Worm (Caenorhabditis elegans): ENCODE measurements around the gene T23E1.3.

Gene T23E1.3

ce11 chrIV:3160785-3161184 is 15.1 kb downstream of the T23E1.3 start (continued):
- no peak for TF ChIP-seq unc-130 (GFP tag; optimal IDR thresholded peaks at IDR 0.05)
- TF ChIP-seq dmd-9 (GFP tag; IDR thresholded peaks at IDR 0.05), result no peak
- TF ChIP-seq php-3 (GFP tag; IDR thresholded peaks at IDR 0.05), result no peak
- no peak for TF ChIP-seq F26F4.8 (GFP tag; conservative IDR thresholded peaks at IDR 0.05)
- peak; percentile 45 for TF ChIP-seq jun-1 (tag; optimal IDR thresholded peaks at IDR 0.05)
- peak; percentile 48 for TF ChIP-seq dpl-1 (GFP tag; optimal IDR thresholded peaks at IDR 0.05)
- no peak for TF ChIP-seq Y48G9A.11 (GFP tag; IDR thresholded peaks at IDR 0.05)
- no peak for TF ChIP-seq egl-27 (tag; optimal IDR thresholded peaks at IDR 0.05)
- TF ChIP-seq nhr-77 (tag; optimal IDR thresholded peaks at IDR 0.05), result peak; percentile 46
- peak; percentile 90 for TF ChIP-seq mxl-3 (GFP tag; optimal IDR thresholded peaks at IDR 0.05)
- TF ChIP-seq daf-12 (tag; optimal IDR thresholded peaks at IDR 0.05), result no peak
- no peak for TF ChIP-seq sdz-12 (GFP tag; optimal IDR thresholded peaks at IDR 0.05)
- peak; percentile 5 for TF ChIP-seq zip-2 (tag; optimal IDR thresholded peaks at IDR 0.05)
- no peak for TF ChIP-seq ZK546.5 (tag; optimal IDR thresholded peaks at IDR 0.05)
- TF ChIP-seq ama-1 (optimal IDR thresholded peaks at IDR 0.05), result no peak
- TF ChIP-seq attf-4 (tag; optimal IDR thresholded peaks at IDR 0.05), result no peak
- TF ChIP-seq Y105C5A.15 (GFP tag; IDR thresholded peaks at IDR 0.05), result no peak
- TF ChIP-seq dmd-8 (GFP tag; IDR thresholded peaks at IDR 0.05), result no peak
- peak; percentile 30 for TF ChIP-seq nhr-102 (tag; optimal IDR thresholded peaks at IDR 0.05)
- no peak for TF ChIP-seq skn-1 (tag; optimal IDR thresholded peaks at IDR 0.05)
- no peak for TF ChIP-seq lin-39 (tag; optimal IDR thresholded peaks at IDR 0.05)
- TF ChIP-seq F49E8.2 (tag; optimal IDR thresholded peaks at IDR 0.05; ENCODE audit: borderline replicate concordance), result no peak
- TF ChIP-seq ceh-62 (tag; optimal IDR thresholded peaks at IDR 0.05), result no peak
- peak; percentile 64; the same call in 1 of the 2 replicates for TF ChIP-seq T26A8.4 (GFP tag; IDR thresholded peaks at IDR 0.05)
- TF ChIP-seq hlh-11 (tag; optimal IDR thresholded peaks at IDR 0.05), result peak; percentile 96
- TF ChIP-seq mxl-2 (GFP tag; conservative IDR thresholded peaks at IDR 0.05), result no peak
- TF ChIP-seq lin-29 (GFP tag; IDR thresholded peaks at IDR 0.05), result no peak
- no peak for TF ChIP-seq snpc-4 (tag; optimal IDR thresholded peaks at IDR 0.05)
- TF ChIP-seq snpc-1.2 (GFP tag; IDR thresholded peaks at IDR 0.05), result no peak
- TF ChIP-seq ctbp-1 (GFP tag; IDR thresholded peaks at IDR 0.05), result peak; percentile 56
- TF ChIP-seq mdt-29 (GFP tag; IDR thresholded peaks at IDR 0.05), result no peak
- no peak for TF ChIP-seq ceh-32 (tag; optimal IDR thresholded peaks at IDR 0.05; ENCODE audit: poor library complexity)

DNA sequence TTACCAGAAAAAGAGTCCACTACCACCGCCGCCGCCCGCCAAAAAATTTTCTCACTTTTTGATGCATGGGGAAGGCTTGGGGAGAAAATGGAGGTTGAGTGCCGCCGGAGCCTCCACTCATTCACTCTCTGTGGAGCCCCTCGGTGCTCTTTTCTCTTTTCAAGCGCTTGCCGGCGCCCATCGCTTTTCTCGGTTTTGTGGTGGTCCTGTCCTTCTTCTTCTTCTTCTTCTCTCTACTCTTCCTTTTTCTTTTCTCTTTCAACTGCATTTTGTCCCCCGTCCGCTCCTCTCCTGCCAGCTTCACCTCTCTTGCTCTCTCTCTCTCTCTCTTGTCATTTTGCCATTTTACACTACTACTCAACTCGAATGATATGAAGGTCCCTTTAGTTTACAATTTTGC is 17.9 kb downstream of the T23E1.3 start:
- TF ChIP-seq hmg-1.1 (GFP tag; IDR thresholded peaks at IDR 0.05) (peak; percentile 56), set-16 (GFP tag; IDR thresholded peaks at IDR 0.05) (peak; percentile 81), mxl-2 (GFP tag; conservative IDR thresholded peaks at IDR 0.05) (no peak), attf-4 (tag; optimal IDR thresholded peaks at IDR 0.05) (no peak), egl-43 (GFP tag; IDR thresholded peaks at IDR 0.05) (peak; percentile 53; the same call in 1 of the 2 replicates), D1046.2 (GFP tag; IDR thresholded peaks at IDR 0.05) (no peak), ceh-62 (tag; optimal IDR thresholded peaks at IDR 0.05) (no peak), lim-7 (GFP tag; IDR thresholded peaks at IDR 0.05) (no peak), aly-2 (tag; optimal IDR thresholded peaks at IDR 0.05) (no peak), fos-1 (tag; optimal IDR thresholded peaks at IDR 0.05) (no peak), lir-3 (tag; optimal IDR thresholded peaks at IDR 0.05) (no peak), T26A8.4 (GFP tag; IDR thresholded peaks at IDR 0.05) (no peak), nhr-102 (tag; optimal IDR thresholded peaks at IDR 0.05) (no peak), mdl-1 (tag; optimal IDR thresholded peaks at IDR 0.05) (peak in 1 of 2 experiments; percentile 10), ceh-20 (GFP tag; IDR thresholded peaks at IDR 0.05) (peak; percentile 52; the same call in 1 of the 2 replicates), hlh-11 (tag; optimal IDR thresholded peaks at IDR 0.05) (no peak), ztf-11 (tag; optimal IDR thresholded peaks at IDR 0.05) (no peak), unc-62 (GFP tag; optimal IDR thresholded peaks at IDR 0.05 in 1 of 2) (peak in 1 of 2 experiments; percentile 87), unc-62 (tag; optimal IDR thresholded peaks at IDR 0.05) (no peak), nhr-6 (tag; optimal IDR thresholded peaks at IDR 0.05) (peak; percentile 10), nhr-111 (GFP tag; optimal IDR thresholded peaks at IDR 0.05) (no peak), nhr-41 (GFP tag; IDR thresholded peaks at IDR 0.05) (no peak), aha-1 (tag) (peak; percentile 71), snpc-4 (tag; optimal IDR thresholded peaks at IDR 0.05) (no peak), daf-16 (GFP tag; optimal IDR thresholded peaks at IDR 0.05) (peak in 1 of 2 experiments; percentile 12), daf-16 (tag; optimal IDR thresholded peaks at IDR 0.05) (no peak), T20F7.1 (GFP tag; optimal IDR thresholded peaks at IDR 0.05) (no peak), saeg-2 (GFP tag; IDR thresholded peaks at IDR 0.05) (no peak)
